Worm (Caenorhabditis elegans): ENCODE results near the gene T16H12.3.
"Not testable (repeated sequence)": the region's sequence is repeated elsewhere in the genome, so short reads cannot be mapped to it uniquely, and the experiment has no call there.

DNA sequence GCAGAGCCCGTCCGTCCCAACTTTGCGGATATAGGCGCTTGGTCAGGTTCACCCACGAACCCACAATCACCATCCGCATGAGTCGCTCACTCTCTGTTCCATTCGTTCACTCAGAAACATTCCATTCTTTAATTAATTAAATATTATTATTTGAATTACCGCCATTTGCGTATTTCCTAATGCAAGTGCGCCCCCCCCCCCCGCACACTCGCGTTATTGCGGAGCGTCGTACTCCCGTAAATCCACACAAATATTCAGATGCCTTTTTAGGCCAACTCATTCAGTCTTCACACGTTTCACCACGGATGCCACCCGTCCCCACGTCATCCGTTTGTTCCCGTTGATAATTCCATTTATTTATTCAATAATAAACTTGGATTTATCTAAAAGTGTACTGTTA is 32.8 kb downstream of the T16H12.3 start, which contains the start of gene T16G12.3:
- TF ChIP-seq unc-62 (GFP tag; optimal IDR thresholded peaks at IDR 0.05); ceh-91 (GFP tag; IDR thresholded peaks at IDR 0.05); mxl-1 (tag; optimal IDR thresholded peaks at IDR 0.05); dpff-1 (tag; optimal IDR thresholded peaks at IDR 0.05); attf-6 (GFP tag; IDR thresholded peaks at IDR 0.05); snpc-4 (GFP tag; optimal IDR thresholded peaks at IDR 0.05); snpc-4 (tag; optimal IDR thresholded peaks at IDR 0.05); chd-7 (tag; optimal IDR thresholded peaks at IDR 0.05); let-607 (tag; optimal IDR thresholded peaks at IDR 0.05); mes-4 (tag; optimal IDR thresholded peaks at IDR 0.05); T26A5.8 (tag; optimal IDR thresholded peaks at IDR 0.05); hrde-1 (tag; optimal IDR thresholded peaks at IDR 0.05; ENCODE audit: borderline replicate concordance); nfyb-1 (GFP tag; IDR thresholded peaks at IDR 0.05); dpl-1 (GFP tag; optimal IDR thresholded peaks at IDR 0.05); K12H6.12 (tag; optimal IDR thresholded peaks at IDR 0.05): not testable (repeated sequence)

All from whole organism, young adult.